Worm (Caenorhabditis elegans) whole organism, L4/young adult: ENCODE results near the gene Y110A2AL.4.
A peak's percentile ranks its signal among the peaks of the same experiment; 100 is the strongest.
"Not testable (repeated sequence)": the region's sequence is repeated elsewhere in the genome, so short reads cannot be mapped to it uniquely, and the experiment has no call there.

Source experiments
- W03F9.2 ChIP-seq: fragments of 150-350 bp; optimal IDR thresholded peaks from 2 replicates; lab custom pipeline; 2014; ENCODE audit warnings: missing biosample characterization, missing genetic modification characterization
- dao-5 ChIP-seq: sonication (generic microtip); optimal IDR thresholded peaks from 2 replicates; lab custom pipeline; 2016; ENCODE audit warnings: missing genotype, missing genetic modification characterization, moderate library complexity, missing compliant biosample characterization
- him-1 ChIP-seq: sonication (generic microtip); optimal IDR thresholded peaks from 2 replicates; lab custom pipeline; 2016; ENCODE audit warnings: missing genotype, missing genetic modification reagents, missing genetic modification characterization, missing compliant biosample characterization

Gene Y110A2AL.4

ce11 chrII:2839004-2839403 lies at the start of gene Y110A2AL.4:
Y110A2AL.4 (plus strand) TSS chrII:2839304.
- TF ChIP-seq him-1; dao-5 (tag; lab: Kevin White, UChicago); W03F9.2 (tag; lab: Kevin White, UChicago): not testable (repeated sequence)

ce11 chrII:2791693-2792092 lies 47.4 kb upstream of the Y110A2AL.4 start:
- TF ChIP-seq W03F9.2 (tag; lab: Kevin White, UChicago): no peak
- no peak for TF ChIP-seq dao-5 (tag; lab: Kevin White, UChicago)
- no peak for TF ChIP-seq him-1

ce11 chrII:2795413-2795812 lies 43.7 kb upstream of the Y110A2AL.4 start:
- TF ChIP-seq him-1 (no peak), W03F9.2 (tag; lab: Kevin White, UChicago) (no peak), dao-5 (tag; lab: Kevin White, UChicago) (no peak)

ce11 chrII:2796431-2796830 lies 42.7 kb upstream of the Y110A2AL.4 start:
- TF ChIP-seq W03F9.2 (tag; lab: Kevin White, UChicago): no peak
- TF ChIP-seq dao-5 (tag; lab: Kevin White, UChicago): no peak
- no peak for TF ChIP-seq him-1

- TF ChIP-seq him-1 (no peak), dao-5 (tag; lab: Kevin White, UChicago) (no peak), W03F9.2 (tag; lab: Kevin White, UChicago) (no peak)
These were observed 41.2 kb upstream of the Y110A2AL.4 start for ce11 chrII:2797951-2798350.

ce11 chrII:2800550-2801233 lies 38.4 kb upstream of the Y110A2AL.4 start, which contains the start of gene nhr-119:
nhr-119 (minus strand) TSS chrII:2800600.
- TF ChIP-seq W03F9.2 (tag; lab: Kevin White, UChicago) (peak; percentile 38), dao-5 (tag; lab: Kevin White, UChicago) (no peak)

ce11 chrII:2801764-2802163 lies 37.3 kb upstream of the Y110A2AL.4 start:
- no peak for TF ChIP-seq dao-5 (tag; lab: Kevin White, UChicago)
- TF ChIP-seq him-1: no peak
- TF ChIP-seq W03F9.2 (tag; lab: Kevin White, UChicago): no peak

- TF ChIP-seq him-1 (no peak), dao-5 (tag; lab: Kevin White, UChicago) (no peak), W03F9.2 (tag; lab: Kevin White, UChicago) (no peak)
These were observed 36.1 kb upstream of the Y110A2AL.4 start for ce11 chrII:2802804-2803586.

ce11 chrII:2804245-2804644 lies 34.9 kb upstream of the Y110A2AL.4 start:
- TF ChIP-seq him-1 (no peak), dao-5 (tag; lab: Kevin White, UChicago) (no peak), W03F9.2 (tag; lab: Kevin White, UChicago) (no peak)

- TF ChIP-seq dao-5 (tag; lab: Kevin White, UChicago): no peak
- no peak for TF ChIP-seq W03F9.2 (tag; lab: Kevin White, UChicago)
- TF ChIP-seq him-1: no peak
These were observed 34.2 kb upstream of the Y110A2AL.4 start for ce11 chrII:2804949-2805348.

- TF ChIP-seq him-1 (no peak), W03F9.2 (tag; lab: Kevin White, UChicago) (no peak), dao-5 (tag; lab: Kevin White, UChicago) (no peak)
These were observed 33.5 kb upstream of the Y110A2AL.4 start for ce11 chrII:2805566-2805965.

ce11 chrII:2807674-2808206 lies 31.4 kb upstream of the Y110A2AL.4 start, which contains the start of gene K12H6.12:
K12H6.12 (plus strand) TSS chrII:2808156.
- TF ChIP-seq him-1: no peak
- no peak for TF ChIP-seq dao-5 (tag; lab: Kevin White, UChicago)
- TF ChIP-seq W03F9.2 (tag; lab: Kevin White, UChicago): no peak

- TF ChIP-seq W03F9.2 (tag; lab: Kevin White, UChicago): no peak
- TF ChIP-seq dao-5 (tag; lab: Kevin White, UChicago): no peak
- no peak for TF ChIP-seq him-1
These were observed 24.1 kb upstream of the Y110A2AL.4 start for ce11 chrII:2815017-2815416.

- TF ChIP-seq dao-5 (tag; lab: Kevin White, UChicago) (no peak), W03F9.2 (tag; lab: Kevin White, UChicago) (no peak), him-1 (no peak)
These were observed 23.7 kb upstream of the Y110A2AL.4 start, which contains the start of gene K12H6.2 for ce11 chrII:2815444-2815843. K12H6.2 (minus strand) TSS chrII:2815544.
